1 fruit fly cellular context compared by ENCODE assay signal in the genomic region with DNA sequence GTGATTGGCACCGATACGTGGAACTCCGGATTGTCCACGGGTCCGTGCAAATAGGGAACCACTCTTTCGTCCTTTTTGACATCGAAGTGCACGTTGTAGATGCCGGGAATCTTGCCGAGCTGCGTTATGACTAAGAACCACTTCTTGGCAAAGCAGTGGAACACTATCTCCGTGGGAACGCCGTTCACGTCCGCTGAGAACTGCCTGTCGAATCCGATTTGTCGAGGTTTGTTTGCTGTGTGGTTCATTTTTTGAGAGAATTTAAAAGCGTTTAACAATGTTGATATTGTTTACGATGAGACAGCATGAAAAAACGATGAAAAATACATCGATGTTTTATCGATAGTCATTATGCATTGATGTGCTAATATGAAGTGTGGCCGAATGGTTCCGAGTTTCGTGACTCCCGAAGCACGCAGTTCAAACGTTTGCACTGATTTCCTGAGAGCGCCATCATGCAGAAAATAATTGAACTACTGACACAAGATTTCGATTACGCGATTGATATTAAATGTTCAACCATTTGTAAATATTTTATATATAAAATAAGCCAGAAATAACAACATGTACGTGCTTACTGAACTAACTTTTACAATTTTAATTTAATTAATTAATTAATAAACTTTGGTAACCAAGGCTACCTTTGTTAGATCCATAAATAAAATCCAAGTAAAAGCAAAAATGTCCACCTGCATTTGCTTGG.
TF ChIP-seq lines count a peak whose summit lies in the region.

Gene CG11885, minus strand, starts transcription at position 332 of the 703 bp plus-strand sequence.
Gene CG13692, plus strand, starts transcription at position 653 of the 703 bp plus-strand sequence.

TF ChIP-seq in whole organism, embryonic, 481 proteins besides CTCF, POLR2A, EP300 and RAD21 (continued from another document and continues in another):
- TF ChIP-seq CG15696 (tag; optimal IDR thresholded peaks at IDR 0.05; lab: Kevin White, UChicago) (peak; percentile 27), CG2116 (GFP tag; optimal IDR thresholded peaks at IDR 0.05; lab: Kevin White, UChicago) (peak; percentile 94), HLH3B (GFP tag; IDR thresholded peaks at IDR 0.05; lab: Robert Waterston, UW) (no peak; the same call in 1 of the 2 replicates), Hmr (GFP tag; optimal IDR thresholded peaks at IDR 0.05; lab: Kevin White, UChicago) (peak; percentile 71), lilli (GFP tag; optimal IDR thresholded peaks at IDR 0.05; lab: Kevin White, UChicago) (peak; percentile 38), unpg (GFP tag; optimal IDR thresholded peaks at IDR 0.05; lab: Kevin White, UChicago) (peak; percentile 23), sima (GFP tag; optimal IDR thresholded peaks at IDR 0.05; lab: Kevin White, UChicago) (no peak), CG14441 (GFP tag; IDR thresholded peaks at IDR 0.05; lab: Robert Waterston, UW) (no peak), pzg (GFP tag; optimal IDR thresholded peaks at IDR 0.05; lab: Kevin White, UChicago) (peak; percentile 98), CG8359 (GFP tag; optimal IDR thresholded peaks at IDR 0.05; lab: Kevin White, UChicago; ENCODE audit: borderline replicate concordance) (no peak), Xrp1 (GFP tag; IDR thresholded peaks at IDR 0.05; lab: Robert Waterston, UW) (no peak), CG31224 (GFP tag; IDR thresholded peaks at IDR 0.05; lab: Robert Waterston, UW) (no peak), CG12391 (tag; optimal IDR thresholded peaks at IDR 0.05; lab: Kevin White, UChicago) (peak; percentile 58), gt (GFP tag; IDR thresholded peaks at IDR 0.05; lab: Robert Waterston, UW) (no peak), MBD-R2 (GFP tag; IDR thresholded peaks at IDR 0.05; lab: Robert Waterston, UW) (peak; percentile 87), slp2 (GFP tag; optimal IDR thresholded peaks at IDR 0.05; lab: Kevin White, UChicago) (no peak), sim (GFP tag; IDR thresholded peaks at IDR 0.05; lab: Robert Waterston, UW) (no peak), fu2 (GFP tag; optimal IDR thresholded peaks at IDR 0.05; lab: Kevin White, UChicago) (peak; percentile 12), CG7372 (GFP tag; IDR thresholded peaks at IDR 0.05; lab: Robert Waterston, UW) (0 out of 2 replicates have a peak, but pooled peaks have one; percentile 21), CG17361 (GFP tag; IDR thresholded peaks at IDR 0.05; lab: Robert Waterston, UW) (peak; percentile 35; the same call in 1 of the 3 replicates), Antp (GFP tag; optimal IDR thresholded peaks at IDR 0.05; lab: Kevin White, UChicago) (peak; percentile 26), Awh (GFP tag; IDR thresholded peaks at IDR 0.05; lab: Robert Waterston, UW) (no peak), lola (GFP tag; optimal IDR thresholded peaks at IDR 0.05; lab: Kevin White, UChicago) (peak in 1 of 3 experiments; percentile 2), mam (GFP tag; optimal IDR thresholded peaks at IDR 0.05; lab: Kevin White, UChicago) (no peak), CG14667 (GFP tag; IDR thresholded peaks at IDR 0.05; lab: Robert Waterston, UW) (no peak), grn (GFP tag; optimal IDR thresholded peaks at IDR 0.05; lab: Kevin White, UChicago) (peak; percentile 84), CG32532 (GFP tag; IDR thresholded peaks at IDR 0.05; lab: Robert Waterston, UW) (peak; percentile 39; the same call in 1 of the 2 replicates), CG17385 (GFP tag; optimal IDR thresholded peaks at IDR 0.05; lab: Kevin White, UChicago) (peak; percentile 15), Chrac-16 (GFP tag; optimal IDR thresholded peaks at IDR 0.05; lab: Kevin White, UChicago) (peak; percentile 31), lab (GFP tag; optimal IDR thresholded peaks at IDR 0.05; lab: Kevin White, UChicago) (peak; percentile 60), nerfin-1 (tag; optimal IDR thresholded peaks at IDR 0.05; lab: Kevin White, UChicago) (peak; percentile 24), CG42726 (GFP tag; IDR thresholded peaks at IDR 0.05; lab: Robert Waterston, UW; ENCODE audit: partially characterized antibody) (peak; percentile 99), Dref (GFP tag; IDR thresholded peaks at IDR 0.05; lab: Robert Waterston, UW) (peak; percentile 96), Trl (optimal IDR thresholded peaks at IDR 0.05; lab: Kevin White, UChicago) (no peak), Trl (GFP tag; optimal IDR thresholded peaks at IDR 0.05; lab: Kevin White, UChicago) (no peak), pan (optimal IDR thresholded peaks at IDR 0.05; lab: Kevin White, UChicago) (no peak), pan (GFP tag; optimal IDR thresholded peaks at IDR 0.05 in 1 of 2, IDR thresholded peaks at IDR 0.05 in 1 of 2) (peak in 1 of 2 experiments; percentile 36), NK7.1 (GFP tag; optimal IDR thresholded peaks at IDR 0.05; lab: Kevin White, UChicago) (no peak), Deaf1 (tag; optimal IDR thresholded peaks at IDR 0.05; lab: Kevin White, UChicago) (peak; percentile 65), BEAF-32 (GFP tag; optimal IDR thresholded peaks at IDR 0.05; lab: Kevin White, UChicago) (peak; percentile 98), CG6654 (GFP tag; optimal IDR thresholded peaks at IDR 0.05; lab: Kevin White, UChicago) (no peak), CG10147 (GFP tag; optimal IDR thresholded peaks at IDR 0.05; lab: Kevin White, UChicago) (peak; percentile 30), tin (GFP tag; optimal IDR thresholded peaks at IDR 0.05; lab: Kevin White, UChicago) (no peak), CG34376 (GFP tag; optimal IDR thresholded peaks at IDR 0.05; lab: Kevin White, UChicago) (peak; percentile 17), CHES-1-like (GFP tag; optimal IDR thresholded peaks at IDR 0.05; lab: Kevin White, UChicago) (peak; percentile 68), nmo (GFP tag; optimal IDR thresholded peaks at IDR 0.05; lab: Kevin White, UChicago) (peak; percentile 59), Ssrp (tag; optimal IDR thresholded peaks at IDR 0.05; lab: Kevin White, UChicago) (no peak), CG13424 (tag; optimal IDR thresholded peaks at IDR 0.05; lab: Kevin White, UChicago) (peak; percentile 39), zfh2 (GFP tag; optimal IDR thresholded peaks at IDR 0.05; lab: Kevin White, UChicago) (no peak), CG4707 (GFP tag; optimal IDR thresholded peaks at IDR 0.05; lab: Kevin White, UChicago) (peak; percentile 1), ham (GFP tag; IDR thresholded peaks at IDR 0.05; lab: Robert Waterston, UW) (no peak), CG5953 (GFP tag; IDR thresholded peaks at IDR 0.05; lab: Robert Waterston, UW) (no peak), Ets97D (GFP tag; optimal IDR thresholded peaks at IDR 0.05; lab: Kevin White, UChicago) (peak; percentile 94), zen2 (GFP tag; IDR thresholded peaks at IDR 0.05; lab: Robert Waterston, UW; ENCODE audit: partially characterized antibody) (peak; percentile 99), CG5245 (GFP tag; optimal IDR thresholded peaks at IDR 0.05; lab: Kevin White, UChicago) (no peak), CG12155 (GFP tag; optimal IDR thresholded peaks at IDR 0.05; lab: Kevin White, UChicago) (peak; percentile 2), H2.0 (GFP tag; IDR thresholded peaks at IDR 0.05; lab: Robert Waterston, UW) (no peak), crp (GFP tag; optimal IDR thresholded peaks at IDR 0.05; lab: Kevin White, UChicago) (peak in 1 of 2 experiments; percentile 9), onecut (GFP tag; IDR thresholded peaks at IDR 0.05; lab: Robert Waterston, UW) (peak; percentile 68), crol (GFP tag; IDR thresholded peaks at IDR 0.05; lab: Robert Waterston, UW) (no peak), jigr1 (GFP tag; IDR thresholded peaks at IDR 0.05; lab: Robert Waterston, UW) (no peak), CG16815 (GFP tag; optimal IDR thresholded peaks at IDR 0.05; lab: Kevin White, UChicago) (no peak), wor (GFP tag; IDR thresholded peaks at IDR 0.05; lab: Robert Waterston, UW) (no peak), Optix (GFP tag; IDR thresholded peaks at IDR 0.05; lab: Robert Waterston, UW) (no peak), nau (GFP tag; optimal IDR thresholded peaks at IDR 0.05; lab: Kevin White, UChicago) (peak; percentile 27), Ravus (GFP tag; IDR thresholded peaks at IDR 0.05; lab: Robert Waterston, UW) (no peak), CG16813 (GFP tag; IDR thresholded peaks at IDR 0.05; lab: Robert Waterston, UW; ENCODE audit: partially characterized antibody) (peak; percentile 97), ara (GFP tag; IDR thresholded peaks at IDR 0.05; lab: Robert Waterston, UW) (no peak), CG16779 (GFP tag; IDR thresholded peaks at IDR 0.05; lab: Robert Waterston, UW) (no peak), CG18011 (GFP tag; optimal IDR thresholded peaks at IDR 0.05; lab: Kevin White, UChicago) (peak; percentile 20), gro (GFP tag; optimal IDR thresholded peaks at IDR 0.05; lab: Kevin White, UChicago) (peak; percentile 56), CkIIα-i1 (GFP tag; IDR thresholded peaks at IDR 0.05; lab: Robert Waterston, UW) (no peak), al (GFP tag; IDR thresholded peaks at IDR 0.05; lab: Robert Waterston, UW) (peak; percentile 8; the same call in 1 of the 2 replicates), CG30403 (GFP tag; optimal IDR thresholded peaks at IDR 0.05; lab: Kevin White, UChicago) (peak; percentile 33), hth (optimal IDR thresholded peaks at IDR 0.05; lab: Kevin White, UChicago) (no peak), cas (GFP tag; IDR thresholded peaks at IDR 0.05; lab: Robert Waterston, UW) (no peak), ems (GFP tag; optimal IDR thresholded peaks at IDR 0.05; lab: Kevin White, UChicago) (no peak), CG17802 (tag; optimal IDR thresholded peaks at IDR 0.05; lab: Kevin White, UChicago) (peak; percentile 24), CG9797 (GFP tag; optimal IDR thresholded peaks at IDR 0.05; lab: Kevin White, UChicago) (peak; percentile 92), schlank (tag; optimal IDR thresholded peaks at IDR 0.05; lab: Kevin White, UChicago) (no peak), Xbp1 (GFP tag; optimal IDR thresholded peaks at IDR 0.05; lab: Kevin White, UChicago) (peak; percentile 53), CG15011 (GFP tag; optimal IDR thresholded peaks at IDR 0.05; lab: Kevin White, UChicago) (no peak), CG2889 (GFP tag; IDR thresholded peaks at IDR 0.05; lab: Robert Waterston, UW) (no peak), CG10431 (GFP tag; optimal IDR thresholded peaks at IDR 0.05; lab: Kevin White, UChicago) (no peak), seq (GFP tag; IDR thresholded peaks at IDR 0.05; lab: Robert Waterston, UW) (no peak), CG33213 (GFP tag; optimal IDR thresholded peaks at IDR 0.05; lab: Kevin White, UChicago) (peak; percentile 53), Atf3 (GFP tag; optimal IDR thresholded peaks at IDR 0.05; lab: Kevin White, UChicago) (no peak), Nf-YA (GFP tag; IDR thresholded peaks at IDR 0.05; lab: Robert Waterston, UW) (no peak), tna (GFP tag; IDR thresholded peaks at IDR 0.05; lab: Robert Waterston, UW; ENCODE audit: partially characterized antibody) (peak; percentile 95), prd (optimal IDR thresholded peaks at IDR 0.05; lab: Kevin White, UChicago) (no peak), prd (GFP tag; IDR thresholded peaks at IDR 0.05; lab: Robert Waterston, UW) (no peak), vvl (GFP tag; IDR thresholded peaks at IDR 0.05; lab: Robert Waterston, UW) (peak; percentile 69), bowl (GFP tag; IDR thresholded peaks at IDR 0.05; lab: Robert Waterston, UW) (no peak), Med (GFP tag; lab: Kevin White, UChicago) (peak; percentile 88), CG18476 (GFP tag; optimal IDR thresholded peaks at IDR 0.05; lab: Kevin White, UChicago) (no peak), Vsx1 (GFP tag; optimal IDR thresholded peaks at IDR 0.05; lab: Kevin White, UChicago) (no peak), kni (GFP tag; optimal IDR thresholded peaks at IDR 0.05; lab: Kevin White, UChicago) (peak; percentile 51), Pdp1 (GFP tag; optimal IDR thresholded peaks at IDR 0.05; lab: Kevin White, UChicago) (peak; percentile 7 to 98), run (tag; optimal IDR thresholded peaks at IDR 0.05; lab: Kevin White, UChicago) (no peak), CG15601 (tag; optimal IDR thresholded peaks at IDR 0.05; lab: Kevin White, UChicago) (peak; percentile 92), gem (tag; optimal IDR thresholded peaks at IDR 0.05; lab: Kevin White, UChicago) (peak; percentile 31), CG10654 (GFP tag; optimal IDR thresholded peaks at IDR 0.05; lab: Kevin White, UChicago) (no peak), CG10267 (tag; optimal IDR thresholded peaks at IDR 0.05; lab: Kevin White, UChicago) (peak; percentile 67), CrebB (tag; optimal IDR thresholded peaks at IDR 0.05; lab: Kevin White, UChicago) (peak; percentile 73), usp (GFP tag; optimal IDR thresholded peaks at IDR 0.05; lab: Kevin White, UChicago) (no peak), ewg (GFP tag; optimal IDR thresholded peaks at IDR 0.05; lab: Kevin White, UChicago) (peak; percentile 47), Gug (GFP tag; IDR thresholded peaks at IDR 0.05; lab: Robert Waterston, UW) (no peak), slou (GFP tag; optimal IDR thresholded peaks at IDR 0.05; lab: Kevin White, UChicago) (no peak), fd102C (GFP tag; optimal IDR thresholded peaks at IDR 0.05; lab: Kevin White, UChicago) (no peak), fd3F (GFP tag; optimal IDR thresholded peaks at IDR 0.05; lab: Kevin White, UChicago) (peak; percentile 27), CG3995 (GFP tag; optimal IDR thresholded peaks at IDR 0.05; lab: Kevin White, UChicago) (peak; percentile 91), sug (tag; optimal IDR thresholded peaks at IDR 0.05; lab: Kevin White, UChicago) (peak; percentile 62), insv (GFP tag; optimal IDR thresholded peaks at IDR 0.05; lab: Kevin White, UChicago) (peak in 1 of 2 experiments; percentile 58), fd96Cb (tag; optimal IDR thresholded peaks at IDR 0.05; lab: Kevin White, UChicago) (no peak), croc (GFP tag; conservative IDR thresholded peaks at IDR 0.05; lab: Robert Waterston, UW) (no peak), CG1233 (GFP tag; optimal IDR thresholded peaks at IDR 0.05; lab: Kevin White, UChicago) (peak; percentile 25), gcm (GFP tag; optimal IDR thresholded peaks at IDR 0.05; lab: Kevin White, UChicago) (peak; percentile 37), CG12299 (tag; optimal IDR thresholded peaks at IDR 0.05; lab: Kevin White, UChicago) (peak; percentile 31), Adf1 (GFP tag; IDR thresholded peaks at IDR 0.05; lab: Robert Waterston, UW) (no peak), jumu (GFP tag; optimal IDR thresholded peaks at IDR 0.05; lab: Kevin White, UChicago) (no peak), CG7839 (tag; optimal IDR thresholded peaks at IDR 0.05; lab: Kevin White, UChicago) (peak; percentile 47), CG2129 (GFP tag; IDR thresholded peaks at IDR 0.05; lab: Robert Waterston, UW; ENCODE audit: partially characterized antibody) (peak; percentile 89), peb (GFP tag; IDR thresholded peaks at IDR 0.05; lab: Robert Waterston, UW) (no peak), CG14014 (GFP tag; IDR thresholded peaks at IDR 0.05; lab: Robert Waterston, UW) (0 out of 2 replicates have a peak, but pooled peaks have one; percentile 28)
